Fruit fly (Drosophila melanogaster) whole organism, embryonic: ENCODE data around the gene Cdc23.

Experiments used
- BEAF-32 ChIP-seq: fragments of 200-800 bp; sonication (Bioruptor generic); optimal IDR thresholded peaks from 3 replicates; lab custom pipeline; 2017; ENCODE audit warnings: missing biosample characterization, missing genetic modification characterization, mild to moderate bottlenecking, moderate library complexity, missing genetic modification reagents
- Blimp-1 ChIP-seq: fragments of 200-800 bp; sonication (Bioruptor generic); optimal IDR thresholded peaks from 3 replicates; lab custom pipeline; 2018; ENCODE audit warnings: missing biosample characterization, missing genetic modification characterization, mild to moderate bottlenecking, moderate library complexity, missing genetic modification reagents
- Bteb2 ChIP-seq: fragments of 200-800 bp; sonication (Bioruptor generic); optimal IDR thresholded peaks from 2 replicates; lab custom pipeline; 2016; ENCODE audit warnings: missing biosample characterization, missing genetic modification characterization
- CG10431 ChIP-seq: fragments of 200-800 bp; sonication (Bioruptor generic); optimal IDR thresholded peaks from 3 replicates; lab custom pipeline; 2018; ENCODE audit warnings: missing biosample characterization, mild to moderate bottlenecking, missing genetic modification characterization
- CG12942 ChIP-seq: fragments of 200-800 bp; sonication (Bioruptor generic); optimal IDR thresholded peaks from 3 replicates; lab custom pipeline; 2016; ENCODE audit warnings: missing biosample characterization, missing genetic modification characterization
- CG13287 ChIP-seq: fragments of 200-800 bp; sonication (Bioruptor generic); IDR thresholded peaks from 2 replicates; pipeline ENCODE4 v1.3.6; 2022; ENCODE audit warnings: missing biosample characterization, missing genetic modification characterization; ENCODE audit not compliant: partially characterized antibody
- CG13296 ChIP-seq: fragments of 200-800 bp; sonication (Bioruptor generic); optimal IDR thresholded peaks from 3 replicates; lab custom pipeline; 2018; ENCODE audit warnings: missing biosample characterization, mild to moderate bottlenecking, missing genetic modification characterization
- CG13894 ChIP-seq: fragments of 200-800 bp; sonication (Bioruptor generic); optimal IDR thresholded peaks from 3 replicates; lab custom pipeline; 2018; ENCODE audit warnings: missing biosample characterization, mild to moderate bottlenecking, missing genetic modification characterization, moderate library complexity
- CG14667 ChIP-seq: fragments of 200-800 bp; sonication (Bioruptor generic); IDR thresholded peaks from 2 replicates; pipeline ENCODE4 v1.3.6; 2022; ENCODE audit warnings: missing biosample characterization, missing genetic modification characterization
- CG14710 ChIP-seq: fragments of 200-800 bp; sonication (Bioruptor generic); optimal IDR thresholded peaks from 3 replicates; lab custom pipeline; 2019; ENCODE audit warnings: missing biosample characterization, mild to moderate bottlenecking, missing genetic modification characterization, moderate library complexity
- CG17361 ChIP-seq: fragments of 200-800 bp; sonication (Bioruptor generic); IDR thresholded peaks from 3 replicates; pipeline ENCODE4 v1.3.6; 2022; ENCODE audit warnings: missing biosample characterization, missing genetic modification characterization
- CG18619 ChIP-seq: fragments of 200-800 bp; sonication (Bioruptor generic); optimal IDR thresholded peaks from 3 replicates; lab custom pipeline; 2017; ENCODE audit warnings: missing biosample characterization, mild to moderate bottlenecking, missing genetic modification characterization
- CG2712 ChIP-seq: fragments of 200-800 bp; optimal IDR thresholded peaks from 3 replicates; lab custom pipeline; 2019; ENCODE audit warnings: missing biosample characterization, mild to moderate bottlenecking, missing genetic modification characterization, moderate library complexity
- CG33557 ChIP-seq: fragments of 200-800 bp; sonication (Bioruptor generic); optimal IDR thresholded peaks from 2 replicates; lab custom pipeline; 2019; ENCODE audit warnings: missing biosample characterization, mild to moderate bottlenecking, missing genetic modification characterization, moderate library complexity
- CG34422 ChIP-seq: fragments of 200-800 bp; sonication (Bioruptor generic); IDR thresholded peaks from 3 replicates; pipeline ENCODE4 v1.3.6; 2022; ENCODE audit warnings: missing biosample characterization, missing genetic modification characterization
- CG7839 ChIP-seq: fragments of 200-800 bp; sonication (Bioruptor generic); optimal IDR thresholded peaks from 3 replicates; lab custom pipeline; 2018; ENCODE audit warnings: missing biosample characterization, mild to moderate bottlenecking, missing genetic modification characterization, moderate library complexity
- CG7963 ChIP-seq: fragments of 200-800 bp; sonication (Bioruptor generic); IDR thresholded peaks from 3 replicates; pipeline ENCODE4 v1.3.6; 2022; ENCODE audit warnings: missing biosample characterization, missing genetic modification characterization; ENCODE audit not compliant: partially characterized antibody
- Dek ChIP-seq: fragments of 200-800 bp; sonication (Bioruptor generic); optimal IDR thresholded peaks from 3 replicates; lab custom pipeline; 2019; ENCODE audit warnings: missing biosample characterization, mild to moderate bottlenecking, missing genetic modification characterization, moderate library complexity
- Dp ChIP-seq: fragments of 200-800 bp; sonication (Bioruptor generic); optimal IDR thresholded peaks from 2 replicates; lab custom pipeline; 2018; ENCODE audit warnings: missing biosample characterization, mild to moderate bottlenecking, missing genetic modification characterization, moderate library complexity
- E2f1 ChIP-seq: fragments of 200-800 bp; sonication (Bioruptor generic); IDR thresholded peaks from 2 replicates; pipeline ENCODE4 v1.3.6; 2022; ENCODE audit warnings: missing biosample characterization, missing genetic modification characterization
- E2f2 ChIP-seq: fragments of 200-800 bp; sonication (Bioruptor generic); IDR thresholded peaks from 2 replicates; pipeline ENCODE4 v1.3.6; 2022; ENCODE audit warnings: missing biosample characterization, missing genetic modification characterization
- Fer2 ChIP-seq: fragments of 200-800 bp; sonication (Bioruptor generic); optimal IDR thresholded peaks from 2 replicates; lab custom pipeline; 2018; ENCODE audit warnings: missing biosample characterization, mild to moderate bottlenecking, missing genetic modification characterization, moderate library complexity
- Fer3 ChIP-seq: fragments of 200-800 bp; sonication (Bioruptor generic); optimal IDR thresholded peaks from 2 replicates; lab custom pipeline; 2018; ENCODE audit warnings: missing biosample characterization, mild to moderate bottlenecking, missing genetic modification characterization, moderate library complexity
- HLH54F ChIP-seq: fragments of 200-800 bp; sonication (Bioruptor generic); optimal IDR thresholded peaks from 3 replicates; lab custom pipeline; 2016; ENCODE audit warnings: missing biosample characterization, missing genetic modification characterization
- Max ChIP-seq: fragments of 200-800 bp; sonication (Bioruptor generic); optimal IDR thresholded peaks from 2 replicates; lab custom pipeline; 2016; ENCODE audit warnings: missing biosample characterization, mild to moderate bottlenecking, missing genetic modification characterization
- NK7.1 ChIP-seq: fragments of 200-800 bp; sonication (Bioruptor generic); optimal IDR thresholded peaks from 3 replicates; lab custom pipeline; 2016; ENCODE audit warnings: missing biosample characterization, missing genetic modification characterization
- Oli ChIP-seq: fragments of 200-800 bp; sonication (Bioruptor generic); optimal IDR thresholded peaks from 2 replicates; lab custom pipeline; 2018; ENCODE audit warnings: missing biosample characterization, mild to moderate bottlenecking, missing genetic modification characterization, moderate library complexity
- Sry-δ ChIP-seq: fragments of 200-800 bp; sonication (Bioruptor generic); optimal IDR thresholded peaks from 2 replicates; lab custom pipeline; 2016; ENCODE audit warnings: missing biosample characterization, missing genetic modification characterization
- YL-1 ChIP-seq: fragments of 200-800 bp; sonication (Bioruptor generic); optimal IDR thresholded peaks from 3 replicates; lab custom pipeline; 2017; ENCODE audit warnings: missing biosample characterization, mild to moderate bottlenecking, missing genetic modification characterization
- ci ChIP-seq: fragments of 200-800 bp; sonication (Bioruptor generic); IDR thresholded peaks from 3 replicates; pipeline ENCODE4 v1.3.6; 2022; ENCODE audit warnings: missing biosample characterization, missing genetic modification characterization
- gem ChIP-seq: fragments of 200-800 bp; sonication (Bioruptor generic); optimal IDR thresholded peaks from 2 replicates; lab custom pipeline; 2019; ENCODE audit warnings: missing biosample characterization, mild to moderate bottlenecking, missing genetic modification characterization, moderate library complexity
- h ChIP-seq: fragments of >200 bp; optimal IDR thresholded peaks from 2 replicates; lab custom pipeline; 2017
- ham ChIP-seq: fragments of 200-800 bp; sonication (Bioruptor generic); IDR thresholded peaks from 2 replicates; pipeline ENCODE4 v1.3.6; 2022; ENCODE audit warnings: missing biosample characterization, missing genetic modification characterization
- kni ChIP-seq: fragments of 200-800 bp; sonication (Bioruptor generic); optimal IDR thresholded peaks from 3 replicates; lab custom pipeline; 2017; ENCODE audit warnings: mild to moderate bottlenecking, missing biosample characterization, missing genetic modification reagents, missing genetic modification characterization
- knrl ChIP-seq: fragments of 200-800 bp; sonication (Bioruptor generic); IDR thresholded peaks from 3 replicates; pipeline ENCODE4 v1.3.6; 2022; ENCODE audit warnings: missing biosample characterization, missing genetic modification characterization; ENCODE audit not compliant: partially characterized antibody
- lov ChIP-seq, 2 experiments: fragments of 200-800 bp in 1 of 2; fragments of >200 bp in 1 of 2; sonication (Bioruptor generic) in 1 of 2; IDR thresholded peaks in 1 of 2; optimal IDR thresholded peaks in 1 of 2; 2 replicates in 1 of 2; 3 replicates in 1 of 2; pipeline versions ENCODE4 v1.3.6 to Lab custom; 2017 to 2022; ENCODE audit warnings: missing biosample characterization in 1 of 2, missing genetic modification characterization in 1 of 2
- nerfin-1 ChIP-seq: fragments of 200-800 bp; sonication (Bioruptor generic); optimal IDR thresholded peaks from 3 replicates; lab custom pipeline; 2019; ENCODE audit warnings: missing biosample characterization, mild to moderate bottlenecking, missing genetic modification characterization, moderate library complexity
- phol ChIP-seq: fragments of 200-800 bp; sonication (Bioruptor generic); optimal IDR thresholded peaks from 3 replicates; lab custom pipeline; 2018; ENCODE audit warnings: missing biosample characterization, mild to moderate bottlenecking, missing genetic modification characterization, moderate library complexity
- pita ChIP-seq: fragments of 200-800 bp; sonication (Bioruptor generic); optimal IDR thresholded peaks from 2 replicates; lab custom pipeline; 2017; ENCODE audit warnings: missing biosample characterization, mild to moderate bottlenecking, missing genetic modification characterization
- sens ChIP-seq: fragments of 200-800 bp; sonication (Bioruptor generic); peaks from one replicate; lab custom pipeline; 2016; ENCODE audit warnings: missing biosample characterization, missing genetic modification characterization
- stwl ChIP-seq: fragments of 200-800 bp; sonication (Bioruptor generic); optimal IDR thresholded peaks from 3 replicates; lab custom pipeline; 2018; ENCODE audit warnings: missing biosample characterization, mild to moderate bottlenecking, missing genetic modification characterization, moderate library complexity
- tio ChIP-seq: fragments of 200-800 bp; sonication (Bioruptor generic); optimal IDR thresholded peaks from 2 replicates; lab custom pipeline; 2017; ENCODE audit warnings: missing biosample characterization, missing genetic modification characterization, inconsistent platforms
- trem ChIP-seq: fragments of 200-800 bp; optimal IDR thresholded peaks from 3 replicates; lab custom pipeline; 2019; ENCODE audit warnings: missing biosample characterization, mild to moderate bottlenecking, missing genetic modification characterization, moderate library complexity
- twi ChIP-seq: fragments of 200-800 bp; optimal IDR thresholded peaks from 2 replicates; lab custom pipeline; 2019; ENCODE audit warnings: missing biosample characterization, mild to moderate bottlenecking, missing genetic modification characterization, moderate library complexity
- tx ChIP-seq: fragments of 200-800 bp; sonication (Bioruptor generic); optimal IDR thresholded peaks from 2 replicates; lab custom pipeline; 2016; ENCODE audit warnings: missing biosample characterization, missing genetic modification characterization
- vfl ChIP-seq: fragments of 200-800 bp; sonication (Bioruptor generic); optimal IDR thresholded peaks from 2 replicates; lab custom pipeline; 2016; ENCODE audit warnings: missing biosample characterization, missing genetic modification characterization
- vvl ChIP-seq: fragments of 200-800 bp; sonication (Bioruptor generic); IDR thresholded peaks from 2 replicates; pipeline ENCODE4 v1.3.6; 2022; ENCODE audit warnings: missing biosample characterization, missing genetic modification characterization

The Cdc23 gene

dm6 chr2L:20416754-20417563, 42.2 kb upstream of the Cdc23 start, which contains the start of the genes CG10949 and Arpc2:
Gene CG10949 (minus strand): TSS chr2L:20416918.
Gene Arpc2 (plus strand): TSS chr2L:20417057.
- TF ChIP-seq pita (GFP tag; lab: Kevin White, UChicago) (no peak), CG34422 (GFP tag; lab: Robert Waterston, UW) (peak; percentile 73; the same call in 2 of the 3 replicates), CG17361 (GFP tag; lab: Robert Waterston, UW) (peak; percentile 84), BEAF-32 (GFP tag; lab: Kevin White, UChicago) (peak; percentile 78), tx (GFP tag; lab: Kevin White, UChicago) (no peak), stwl (tag; lab: Kevin White, UChicago) (peak; percentile 66), Max (GFP tag; lab: Kevin White, UChicago) (peak; percentile 38), E2f1 (GFP tag; lab: Robert Waterston, UW) (peak; percentile 48; the same call in 1 of the 2 replicates), CG10431 (no peak), CG18619 (GFP tag; lab: Kevin White, UChicago) (peak; percentile 38), E2f2 (GFP tag; lab: Robert Waterston, UW) (peak; percentile 67), YL-1 (peak; percentile 74), NK7.1 (no peak), phol (tag; lab: Kevin White, UChicago) (peak; percentile 70), CG13296 (GFP tag; lab: Kevin White, UChicago) (peak; percentile 48), tio (GFP tag; lab: Kevin White, UChicago) (peak; percentile 42), Oli (tag; lab: Kevin White, UChicago) (peak; percentile 39), CG12942 (GFP tag; lab: Kevin White, UChicago) (peak; percentile 46), ci (no peak), CG2712 (tag; lab: Kevin White, UChicago) (peak; percentile 75), Dp (GFP tag; lab: Kevin White, UChicago) (peak; percentile 69), Blimp-1 (GFP tag; lab: Kevin White, UChicago) (peak; percentile 32), HLH54F (GFP tag; lab: Kevin White, UChicago) (no peak), CG14710 (tag; lab: Kevin White, UChicago) (peak; percentile 86), ham (GFP tag; lab: Robert Waterston, UW) (no peak), h (lab: Kevin White, UChicago) (no peak), CG7839 (tag; lab: Kevin White, UChicago) (peak; percentile 50), sens (peak; percentile 20), Bteb2 (no peak), CG33557 (GFP tag; lab: Kevin White, UChicago) (peak; percentile 60), trem (tag; lab: Kevin White, UChicago) (peak; percentile 71), CG7963 (peak; percentile 52; the same call in 1 of the 3 replicates), lov (optimal IDR thresholded peaks at IDR 0.05; lab: Kevin White, UChicago) (no peak), lov (GFP tag; IDR thresholded peaks at IDR 0.05; lab: Robert Waterston, UW) (no peak), twi (peak; percentile 52), CG14667 (GFP tag; lab: Robert Waterston, UW) (peak; percentile 33; the same call in 1 of the 2 replicates), Fer2 (tag; lab: Kevin White, UChicago) (peak; percentile 35), Fer3 (tag; lab: Kevin White, UChicago) (peak; percentile 44), Sry-δ (peak; percentile 84), CG13894 (tag; lab: Kevin White, UChicago) (peak; percentile 27), Dek (peak; percentile 69), gem (tag; lab: Kevin White, UChicago) (peak; percentile 80), CG13287 (peak; percentile 61), kni (GFP tag; lab: Kevin White, UChicago) (peak; percentile 76), nerfin-1 (tag; lab: Kevin White, UChicago) (peak; percentile 92), knrl (GFP tag; lab: Robert Waterston, UW) (peak; percentile 64; the same call in 2 of the 3 replicates), vfl (GFP tag; lab: Kevin White, UChicago) (peak; percentile 28), vvl (GFP tag; lab: Robert Waterston, UW) (peak; percentile 27; the same call in 1 of the 2 replicates)
